Worm (Caenorhabditis elegans) whole organism, L1 larva: Measurements from ENCODE around the gene frpr-12.

Source experiments
- C04F5.9 ChIP-seq: sonication (generic microtip); optimal IDR thresholded peaks from 2 replicates; lab custom pipeline; 2016; ENCODE audit warnings: missing genetic modification characterization, missing compliant biosample characterization
- C34B4.2 ChIP-seq: sonication (generic microtip); optimal IDR thresholded peaks from 2 replicates; lab custom pipeline; 2017; ENCODE audit warnings: mild to moderate bottlenecking, missing genetic modification characterization, missing compliant biosample characterization
- F16B12.6 ChIP-seq: fragments of 150-350 bp; optimal IDR thresholded peaks from 2 replicates; lab custom pipeline; 2014; ENCODE audit warnings: missing biosample characterization, missing genetic modification characterization
- Y116A8C.19 ChIP-seq: sonication (generic microtip); optimal IDR thresholded peaks from 2 replicates; lab custom pipeline; 2016; ENCODE audit warnings: missing compliant biosample characterization, missing genetic modification characterization, borderline replicate concordance
- aha-1 ChIP-seq: fragments of 150-350 bp; optimal IDR thresholded peaks from 2 replicates; lab custom pipeline; 2014; ENCODE audit warnings: missing biosample characterization, missing genetic modification characterization
- aly-2 ChIP-seq: fragments of 150-350 bp; optimal IDR thresholded peaks from 2 replicates; lab custom pipeline; 2014; ENCODE audit warnings: missing biosample characterization, missing genetic modification characterization
- ama-1 ChIP-seq: fragments of 150-350 bp; optimal IDR thresholded peaks from 2 replicates; lab custom pipeline; 2014
- blmp-1 ChIP-seq: fragments of 150-350 bp; optimal IDR thresholded peaks from 2 replicates; lab custom pipeline; 2014; ENCODE audit warnings: missing biosample characterization, missing genetic modification characterization
- ceh-63 ChIP-seq: fragments of 200-800 bp; sonication (Bioruptor generic); optimal IDR thresholded peaks from 2 replicates; lab custom pipeline; 2018; ENCODE audit warnings: mild to moderate bottlenecking, missing genetic modification characterization, missing compliant biosample characterization
- ceh-8 ChIP-seq: fragments of 200-800 bp; sonication (Bioruptor generic); optimal IDR thresholded peaks from 2 replicates; lab custom pipeline; 2018; ENCODE audit warnings: mild to moderate bottlenecking, missing genetic modification characterization, moderate library complexity, missing compliant biosample characterization
- ceh-90 ChIP-seq: sonication (generic microtip); optimal IDR thresholded peaks from 2 replicates; lab custom pipeline; 2016; ENCODE audit warnings: missing genetic modification characterization, missing compliant biosample characterization
- dsc-1 ChIP-seq: sonication (generic microtip); optimal IDR thresholded peaks from 2 replicates; lab custom pipeline; 2016; ENCODE audit warnings: mild to moderate bottlenecking, missing genetic modification characterization, missing compliant biosample characterization
- efl-1 ChIP-seq, 4 experiments: fragments of 150-350 bp; optimal IDR thresholded peaks in 3 of 4; peaks in 1 of 4; 1 replicate in 1 of 4; 2 replicates in 3 of 4; lab custom pipeline; 2014; ENCODE audit warnings: missing biosample characterization in 2 of 4, missing genetic modification characterization in 2 of 4, missing genetic modification reagents in 2 of 4
- efl-3 ChIP-seq: fragments of 200-800 bp; sonication (Bioruptor generic); optimal IDR thresholded peaks from 2 replicates; lab custom pipeline; 2018; ENCODE audit warnings: mild to moderate bottlenecking, missing genetic modification characterization, missing compliant biosample characterization
- egl-13 ChIP-seq: sonication (generic microtip); optimal IDR thresholded peaks from 2 replicates; lab custom pipeline; 2016; ENCODE audit warnings: missing genotype, missing genetic modification reagents, missing genetic modification characterization, missing compliant biosample characterization
- egl-27 ChIP-seq, 2 experiments: fragments of 150-350 bp in 1 of 2; sonication (generic microtip); optimal IDR thresholded peaks; 3 replicates each; lab custom pipeline; 2017 to 2018; ENCODE audit warnings: missing biosample characterization in 2 of 2, missing genetic modification characterization in 2 of 2, missing genetic modification reagents in 2 of 2
- elt-2 ChIP-seq: sonication (generic microtip); optimal IDR thresholded peaks from 2 replicates; lab custom pipeline; 2016; ENCODE audit warnings: missing genetic modification characterization, mild to moderate bottlenecking, inconsistent platforms, missing compliant biosample characterization, missing genetic modification reagents
- elt-3 ChIP-seq, 6 experiments: fragments of 150-350 bp in 1 of 6; sonication (generic microtip); optimal IDR thresholded peaks; 2 replicates each; lab custom pipeline; 2017 to 2018; ENCODE audit warnings: missing biosample characterization in 6 of 6, missing genetic modification characterization in 6 of 6, inconsistent platforms in 1 of 6
- ets-5 ChIP-seq: fragments of 200-800 bp; sonication (Bioruptor generic); IDR thresholded peaks from 2 replicates; pipeline ENCODE4 v1.3.6; 2022; ENCODE audit warnings: missing genetic modification characterization, missing compliant biosample characterization
- fkh-10 ChIP-seq: sonication (generic microtip); optimal IDR thresholded peaks from 2 replicates; lab custom pipeline; 2017; ENCODE audit warnings: missing biosample characterization, missing genetic modification reagents, missing genetic modification characterization
- hlh-4 ChIP-seq: sonication (generic microtip); optimal IDR thresholded peaks from 2 replicates; lab custom pipeline; 2016; ENCODE audit warnings: mild to moderate bottlenecking, missing genetic modification characterization, missing compliant biosample characterization
- hpl-2 ChIP-seq: fragments of 150-350 bp; optimal IDR thresholded peaks from 2 replicates; lab custom pipeline; 2014; ENCODE audit warnings: missing biosample characterization, missing genetic modification reagents, missing genetic modification characterization
- isw-1 ChIP-seq: fragments of 200-800 bp; sonication (Bioruptor generic); IDR thresholded peaks from 2 replicates; pipeline ENCODE4 v1.3.6; 2022; ENCODE audit warnings: missing genetic modification characterization, missing compliant biosample characterization
- lin-13 ChIP-seq: fragments of 150-350 bp; optimal IDR thresholded peaks from 2 replicates; lab custom pipeline; 2014; ENCODE audit warnings: missing biosample characterization, missing genetic modification reagents, missing genetic modification characterization
- lin-14 ChIP-seq: fragments of 200-800 bp; sonication (Bioruptor generic); optimal IDR thresholded peaks from 2 replicates; lab custom pipeline; 2018; ENCODE audit warnings: mild to moderate bottlenecking, missing genetic modification characterization, moderate library complexity, missing compliant biosample characterization
- lin-15B ChIP-seq: fragments of 150-350 bp; sonication (generic microtip); optimal IDR thresholded peaks from 3 replicates; lab custom pipeline; 2014; ENCODE audit warnings: missing biosample characterization, missing genetic modification characterization
- lin-35 ChIP-seq, 2 experiments: fragments of 150-350 bp; optimal IDR thresholded peaks; 2 replicates each; lab custom pipeline; 2014; ENCODE audit warnings: missing biosample characterization in 2 of 2, missing genetic modification characterization in 2 of 2, missing genetic modification reagents in 2 of 2
- lsy-2 ChIP-seq, 2 experiments: fragments of 150-350 bp; optimal IDR thresholded peaks; 2 replicates each; lab custom pipeline; 2014; ENCODE audit warnings: missing biosample characterization in 2 of 2, missing genetic modification characterization in 2 of 2
- mab-9 ChIP-seq: fragments of 200-800 bp; sonication (Bioruptor generic); IDR thresholded peaks from 2 replicates; pipeline ENCODE4 v1.3.6; 2022; ENCODE audit warnings: missing genetic modification reagents, missing genetic modification characterization, missing compliant biosample characterization
- mdl-1 ChIP-seq, 2 experiments: fragments of 150-350 bp; optimal IDR thresholded peaks; 2 replicates each; lab custom pipeline; 2014 to 2017; ENCODE audit warnings: missing biosample characterization in 2 of 2, missing genetic modification characterization in 2 of 2, inconsistent platforms in 1 of 2
- mef-2 ChIP-seq: fragments of 150-350 bp; optimal IDR thresholded peaks from 2 replicates; lab custom pipeline; 2014; ENCODE audit warnings: missing biosample characterization, missing genetic modification characterization
- mep-1 ChIP-seq: fragments of 150-350 bp; optimal IDR thresholded peaks from 2 replicates; lab custom pipeline; 2014; ENCODE audit warnings: missing biosample characterization, missing genetic modification characterization
- nhr-19 ChIP-seq: fragments of 200-800 bp; sonication (Bioruptor generic); conservative IDR thresholded peaks from 2 replicates; pipeline ENCODE4 v1.3.6; 2022; ENCODE audit warnings: missing genetic modification characterization, missing compliant biosample characterization
- nhr-28 ChIP-seq: fragments of 150-350 bp; optimal IDR thresholded peaks from 2 replicates; lab custom pipeline; 2014; ENCODE audit warnings: missing biosample characterization, missing genetic modification characterization
- nhr-76 ChIP-seq: sonication (generic microtip); optimal IDR thresholded peaks from 2 replicates; lab custom pipeline; 2017; ENCODE audit warnings: missing biosample characterization, missing genetic modification characterization
- nhr-77 ChIP-seq: fragments of 150-350 bp; optimal IDR thresholded peaks from 2 replicates; lab custom pipeline; 2014; ENCODE audit warnings: missing biosample characterization, missing genetic modification characterization
- nhr-84 ChIP-seq: sonication (generic microtip); optimal IDR thresholded peaks from 2 replicates; lab custom pipeline; 2017; ENCODE audit warnings: missing biosample characterization, missing genetic modification characterization
- nhr-85 ChIP-seq: sonication (generic microtip); peaks from one replicate; lab custom pipeline; 2016; ENCODE audit warnings: missing genetic modification characterization, inconsistent platforms, missing compliant biosample characterization
- nhr-90 ChIP-seq: sonication (generic microtip); optimal IDR thresholded peaks from 2 replicates; lab custom pipeline; 2016; ENCODE audit warnings: mild to moderate bottlenecking, missing genetic modification characterization, missing compliant biosample characterization; ENCODE audit not compliant: poor library complexity
- skn-1 ChIP-seq: fragments of 150-350 bp; optimal IDR thresholded peaks from 2 replicates; lab custom pipeline; 2014; ENCODE audit warnings: missing biosample characterization, missing genetic modification characterization
- snu-23 ChIP-seq: sonication (generic microtip); optimal IDR thresholded peaks from 2 replicates; lab custom pipeline; 2016; ENCODE audit warnings: missing genetic modification characterization, missing compliant biosample characterization
- sup-37 ChIP-seq: fragments of 200-800 bp; sonication (Bioruptor generic); optimal IDR thresholded peaks from 2 replicates; lab custom pipeline; 2018; ENCODE audit warnings: mild to moderate bottlenecking, missing genetic modification characterization, missing compliant biosample characterization
- tbx-2 ChIP-seq: sonication (generic microtip); optimal IDR thresholded peaks from 2 replicates; lab custom pipeline; 2016; ENCODE audit warnings: missing genetic modification characterization, missing compliant biosample characterization
- tlp-1 ChIP-seq: fragments of 150-350 bp; optimal IDR thresholded peaks from 2 replicates; lab custom pipeline; 2014; ENCODE audit warnings: missing biosample characterization, missing genetic modification characterization
- unc-30 ChIP-seq: sonication (generic microtip); optimal IDR thresholded peaks from 2 replicates; lab custom pipeline; 2017; ENCODE audit warnings: missing biosample characterization, missing genetic modification characterization
- unc-62 ChIP-seq: fragments of 150-350 bp; optimal IDR thresholded peaks from 2 replicates; lab custom pipeline; 2014; ENCODE audit warnings: missing biosample characterization, missing genetic modification reagents, missing genetic modification characterization
- unc-86 ChIP-seq: sonication (generic microtip); optimal IDR thresholded peaks from 2 replicates; lab custom pipeline; 2016; ENCODE audit warnings: missing genetic modification characterization, missing compliant biosample characterization
- unc-98 ChIP-seq: fragments of 200-800 bp; sonication (Bioruptor generic); IDR thresholded peaks from 2 replicates; pipeline ENCODE4 v1.3.6; 2022; ENCODE audit warnings: missing genetic modification characterization, missing compliant biosample characterization
- vab-15 ChIP-seq: sonication (generic microtip); optimal IDR thresholded peaks from 2 replicates; lab custom pipeline; 2017; ENCODE audit warnings: missing genotype, mild to moderate bottlenecking, missing genetic modification characterization, missing compliant biosample characterization
- zag-1 ChIP-seq: fragments of 150-350 bp; optimal IDR thresholded peaks from 2 replicates; lab custom pipeline; 2014; ENCODE audit warnings: missing biosample characterization, missing genetic modification characterization
- zip-4 ChIP-seq: fragments of 200-800 bp; sonication (Bioruptor generic); optimal IDR thresholded peaks from 2 replicates; lab custom pipeline; 2018; ENCODE audit warnings: mild to moderate bottlenecking, missing genetic modification characterization, moderate library complexity, missing compliant biosample characterization
- ztf-11 ChIP-seq, 2 experiments: sonication (generic microtip); optimal IDR thresholded peaks; 2 replicates each; lab custom pipeline; 2016 to 2017; ENCODE audit warnings: missing genetic modification characterization in 2 of 2, missing biosample characterization in 1 of 2, missing compliant biosample characterization in 1 of 2
- ztf-4 ChIP-seq: fragments of 150-350 bp; optimal IDR thresholded peaks from 2 replicates; lab custom pipeline; 2014; ENCODE audit warnings: missing biosample characterization, missing genetic modification characterization

frpr-12 gene

ce11 chrV:8936791-8937475 is 34.1 kb downstream of the frpr-12 start (continued):
- TF ChIP-seq snu-23 (peak; percentile 49), nhr-28 (tag; lab: Kevin White, UChicago) (no peak), C34B4.2 (tag; lab: Kevin White, UChicago) (no peak), nhr-84 (tag; lab: Kevin White, UChicago) (no peak), aha-1 (tag; lab: Kevin White, UChicago) (no peak), fkh-10 (GFP tag; lab: Kevin White, UChicago) (no peak), unc-30 (tag; lab: Kevin White, UChicago) (no peak), ets-5 (GFP tag; lab: Robert Waterston, UW) (no peak), aly-2 (tag; lab: Kevin White, UChicago) (no peak), unc-86 (tag; lab: Kevin White, UChicago) (no peak), elt-3 (tag; optimal IDR thresholded peaks at IDR 0.05; lab: Kevin White, UChicago) (peak in 1 of 6 experiments; percentile 21), nhr-77 (no peak), mab-9 (GFP tag; lab: Robert Waterston, UW) (no peak), nhr-85 (no peak), ceh-8 (GFP tag; lab: Kevin White, UChicago) (no peak), lin-13 (GFP tag; lab: Kevin White, UChicago) (no peak), tlp-1 (tag; lab: Kevin White, UChicago) (no peak), skn-1 (tag; lab: Kevin White, UChicago) (no peak), efl-1 (optimal IDR thresholded peaks at IDR 0.05; lab: Kevin White, UChicago) (no peak), efl-1 (GFP tag; optimal IDR thresholded peaks at IDR 0.05 in 1 of 2; lab: Kevin White, UChicago) (peak in 1 of 2 experiments; percentile 59), F16B12.6 (tag; lab: Kevin White, UChicago) (no peak), egl-13 (tag; lab: Kevin White, UChicago) (no peak), efl-3 (no peak), ceh-63 (GFP tag; lab: Kevin White, UChicago) (no peak), lin-35 (GFP tag; optimal IDR thresholded peaks at IDR 0.05; lab: Kevin White, UChicago) (no peak), zip-4 (GFP tag; lab: Kevin White, UChicago) (no peak), nhr-19 (GFP tag; lab: Robert Waterston, UW) (peak; percentile 49), C04F5.9 (tag; lab: Kevin White, UChicago) (no peak), sup-37 (GFP tag; lab: Kevin White, UChicago) (no peak), lin-15B (no peak), vab-15 (tag; lab: Kevin White, UChicago) (no peak), ama-1 (lab: Kevin White, UChicago) (no peak), hpl-2 (GFP tag; lab: Kevin White, UChicago) (no peak), unc-62 (GFP tag; lab: Kevin White, UChicago) (no peak), hlh-4 (no peak), zag-1 (tag; lab: Kevin White, UChicago) (no peak), lsy-2 (tag; optimal IDR thresholded peaks at IDR 0.05; lab: Kevin White, UChicago) (peak in 1 of 2 experiments; percentile 21), nhr-90 (no peak), ceh-90 (tag; lab: Kevin White, UChicago) (no peak), lin-14 (peak; percentile 78), dsc-1 (tag; lab: Kevin White, UChicago) (no peak), Y116A8C.19 (tag; lab: Kevin White, UChicago) (no peak), mef-2 (tag; lab: Kevin White, UChicago) (no peak), egl-27 (tag; optimal IDR thresholded peaks at IDR 0.05; lab: Kevin White, UChicago) (no peak), tbx-2 (no peak), mdl-1 (tag; optimal IDR thresholded peaks at IDR 0.05; lab: Kevin White, UChicago) (peak in 1 of 2 experiments; percentile 2), unc-98 (GFP tag; lab: Robert Waterston, UW) (no peak), elt-2 (tag; lab: Kevin White, UChicago) (peak; percentile 14), ztf-4 (tag; lab: Kevin White, UChicago) (no peak), nhr-76 (no peak), ztf-11 (tag; optimal IDR thresholded peaks at IDR 0.05; lab: Kevin White, UChicago) (no peak), mep-1 (peak; percentile 66), blmp-1 (tag; lab: Kevin White, UChicago) (peak; percentile 78), isw-1 (GFP tag; lab: Robert Waterston, UW) (no peak)
